Fruit fly (Drosophila melanogaster) Kc167 (cell line): Measurements from ENCODE around the gene CG5882.

ENCODE experiments used
- Sin3A ChIP-seq: fragments of >200 bp; optimal IDR thresholded peaks from 2 replicates; lab custom pipeline; 2018; ENCODE audit warnings: missing external identifiers
- insv ChIP-seq: fragments of >200 bp; optimal IDR thresholded peaks from 3 replicates; lab custom pipeline; 2018; ENCODE audit warnings: missing external identifiers
- psq ChIP-seq: fragments of >200 bp; optimal IDR thresholded peaks from 2 replicates; lab custom pipeline; 2017; ENCODE audit warnings: missing external identifiers

DNA sequence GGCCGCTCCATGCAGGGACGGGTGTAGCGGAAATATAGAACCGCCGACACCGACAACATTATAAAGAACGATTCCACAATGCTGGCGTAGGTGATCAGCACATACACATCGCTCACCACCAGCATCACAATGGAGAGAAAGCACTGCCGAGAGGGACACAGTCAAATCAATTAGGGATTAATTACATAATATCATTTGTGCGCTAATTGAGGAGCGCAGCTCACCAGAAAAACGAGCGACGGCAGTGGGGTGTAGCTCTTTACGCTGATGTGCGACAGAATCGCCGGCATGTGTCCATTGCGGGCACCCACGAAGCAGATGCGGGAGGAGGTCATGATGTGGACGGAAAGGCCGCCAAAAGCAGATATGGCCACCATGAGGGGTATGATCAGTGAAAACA is 9.0 kb upstream of the CG5882 start:
- TF ChIP-seq insv (lab: Kevin White, UChicago) (no peak), psq (lab: Kevin White, UChicago) (no peak), Sin3A (lab: Kevin White, UChicago) (no peak)
